Fruit fly (Drosophila melanogaster) Kc167 (cell line): ENCODE results near the gene Cog1.

Source experiments
- Myc ChIP-seq: fragments of >200 bp; optimal IDR thresholded peaks from 2 replicates; lab custom pipeline; 2017; ENCODE audit warnings: missing external identifiers
- Sin3A ChIP-seq: fragments of >200 bp; optimal IDR thresholded peaks from 2 replicates; lab custom pipeline; 2018; ENCODE audit warnings: missing external identifiers
- h ChIP-seq: fragments of >200 bp; optimal IDR thresholded peaks from 3 replicates; lab custom pipeline; 2018; ENCODE audit warnings: missing external identifiers
- ttk ChIP-seq: sonication (Bioruptor generic); optimal IDR thresholded peaks from 2 replicates; lab custom pipeline; 2017; ENCODE audit warnings: missing external identifiers

DNA sequence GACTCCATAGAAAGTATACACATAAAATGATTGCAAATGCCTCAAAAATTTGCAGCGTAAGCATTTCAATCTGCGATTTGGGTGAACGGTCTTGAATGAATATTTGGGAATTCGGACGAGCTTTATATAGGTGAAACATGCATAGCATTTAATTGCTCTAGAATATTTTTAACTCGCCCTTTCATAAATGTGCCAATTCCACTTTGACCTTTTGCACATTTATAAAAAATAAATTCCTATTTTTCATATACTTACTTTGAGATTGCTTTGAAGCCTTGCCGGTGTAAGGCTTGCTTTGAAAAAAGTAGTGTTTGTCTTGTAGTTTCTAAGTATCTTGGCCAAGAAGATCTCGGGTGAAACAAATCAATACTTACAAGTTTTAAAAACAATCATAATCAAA, 15.1 kb upstream of the Cog1 start, which contains the start of gene Cyp313a5:
- TF ChIP-seq Sin3A (no peak), h (no peak), ttk (lab: Kevin White, UChicago) (no peak), Myc (no peak)
